Fruit fly (Drosophila melanogaster) whole organism, embryonic: ENCODE data around the gene Cand1.

Source experiments
- CG10366 ChIP-seq: fragments of 200-800 bp; sonication (Bioruptor generic); IDR thresholded peaks from 2 replicates; pipeline ENCODE4 v1.3.6; 2022; ENCODE audit warnings: missing biosample characterization, missing genetic modification characterization
- CG1233 ChIP-seq: fragments of 200-800 bp; sonication (Bioruptor generic); optimal IDR thresholded peaks from 4 replicates; lab custom pipeline; 2018; ENCODE audit warnings: missing biosample characterization, mild to moderate bottlenecking, missing genetic modification characterization
- CG13624 ChIP-seq: fragments of 200-800 bp; sonication (Bioruptor generic); optimal IDR thresholded peaks from 2 replicates; lab custom pipeline; 2016; ENCODE audit warnings: missing biosample characterization, missing genetic modification characterization
- CG13775 ChIP-seq: fragments of 200-800 bp; sonication (Bioruptor generic); optimal IDR thresholded peaks from 3 replicates; lab custom pipeline; 2017; ENCODE audit warnings: missing biosample characterization, mild to moderate bottlenecking, missing genetic modification characterization
- CG15514 ChIP-seq: fragments of 200-800 bp; sonication (Bioruptor generic); optimal IDR thresholded peaks from 3 replicates; lab custom pipeline; 2017; ENCODE audit warnings: missing biosample characterization, missing genetic modification characterization, mild to moderate bottlenecking, moderate library complexity, missing genetic modification reagents
- CG1603 ChIP-seq: fragments of 200-800 bp; sonication (Bioruptor generic); optimal IDR thresholded peaks from 2 replicates; lab custom pipeline; 2019; ENCODE audit warnings: missing biosample characterization, mild to moderate bottlenecking, missing genetic modification characterization, moderate library complexity
- CG17186 ChIP-seq: fragments of 200-800 bp; sonication (Bioruptor generic); optimal IDR thresholded peaks from 3 replicates; lab custom pipeline; 2017; ENCODE audit warnings: missing biosample characterization, missing genetic modification reagents, missing genetic modification characterization
- CG18599 ChIP-seq: fragments of 200-800 bp; sonication (Bioruptor generic); optimal IDR thresholded peaks from 3 replicates; lab custom pipeline; 2017; ENCODE audit warnings: missing biosample characterization, missing genetic modification characterization, mild to moderate bottlenecking, moderate library complexity, missing genetic modification reagents
- CG18764 ChIP-seq: fragments of 200-800 bp; sonication (Bioruptor generic); optimal IDR thresholded peaks from 3 replicates; lab custom pipeline; 2016; ENCODE audit warnings: missing biosample characterization, missing genetic modification characterization
- CG2875 ChIP-seq: fragments of 200-800 bp; sonication (Bioruptor generic); optimal IDR thresholded peaks from 2 replicates; lab custom pipeline; 2017; ENCODE audit warnings: missing biosample characterization, mild to moderate bottlenecking, missing genetic modification characterization, missing genetic modification reagents
- CG4360 ChIP-seq: fragments of 200-800 bp; sonication (Bioruptor generic); IDR thresholded peaks from 2 replicates; pipeline ENCODE4 v1.3.6; 2022; ENCODE audit warnings: missing biosample characterization, missing genetic modification characterization
- CG4854 ChIP-seq: fragments of 200-800 bp; sonication (Bioruptor generic); optimal IDR thresholded peaks from 2 replicates; lab custom pipeline; 2016; ENCODE audit warnings: missing biosample characterization, missing genetic modification characterization, inconsistent platforms
- CG6765 ChIP-seq: fragments of 200-800 bp; sonication (Bioruptor generic); optimal IDR thresholded peaks from 3 replicates; lab custom pipeline; 2017; ENCODE audit warnings: missing biosample characterization, mild to moderate bottlenecking, missing genetic modification characterization
- CG7372 ChIP-seq: fragments of 200-800 bp; sonication (Bioruptor generic); IDR thresholded peaks from 2 replicates; pipeline ENCODE4 v1.3.6; 2022; ENCODE audit warnings: missing biosample characterization, missing genetic modification characterization
- CG7745 ChIP-seq: fragments of 200-800 bp; sonication (Bioruptor generic); optimal IDR thresholded peaks from 2 replicates; lab custom pipeline; 2018; ENCODE audit warnings: missing biosample characterization, mild to moderate bottlenecking, missing genetic modification characterization, moderate library complexity
- CG7963 ChIP-seq: fragments of 200-800 bp; sonication (Bioruptor generic); IDR thresholded peaks from 3 replicates; pipeline ENCODE4 v1.3.6; 2022; ENCODE audit warnings: missing biosample characterization, missing genetic modification characterization; ENCODE audit not compliant: partially characterized antibody
- Camta ChIP-seq: fragments of 200-800 bp; sonication (Bioruptor generic); optimal IDR thresholded peaks from 2 replicates; lab custom pipeline; 2016; ENCODE audit warnings: missing biosample characterization, missing genetic modification characterization
- E2f2 ChIP-seq: fragments of 200-800 bp; sonication (Bioruptor generic); IDR thresholded peaks from 2 replicates; pipeline ENCODE4 v1.3.6; 2022; ENCODE audit warnings: missing biosample characterization, missing genetic modification characterization
- Eip74EF ChIP-seq, 2 experiments: fragments of 200-800 bp in 1 of 2; fragments of >200 bp in 1 of 2; sonication (Bioruptor generic) in 1 of 2; optimal IDR thresholded peaks; 2 replicates each; lab custom pipeline; 2017 to 2019; ENCODE audit warnings: missing biosample characterization in 2 of 2, missing genetic modification characterization in 2 of 2, mild to moderate bottlenecking in 1 of 2, moderate library complexity in 1 of 2
- Ets65A ChIP-seq: fragments of 200-800 bp; sonication (Bioruptor generic); peaks from one replicate; lab custom pipeline; 2016; ENCODE audit warnings: missing biosample characterization, missing genetic modification characterization
- Hsf ChIP-seq: fragments of 200-800 bp; sonication (Bioruptor generic); optimal IDR thresholded peaks from 3 replicates; lab custom pipeline; 2016; ENCODE audit warnings: missing biosample characterization, missing genetic modification characterization
- Jarid2 ChIP-seq: fragments of 200-800 bp; sonication (Bioruptor generic); optimal IDR thresholded peaks from 3 replicates; lab custom pipeline; 2017; ENCODE audit warnings: mild to moderate bottlenecking, missing biosample characterization, missing genetic modification reagents, missing genetic modification characterization
- Lhr ChIP-seq: fragments of 200-800 bp; sonication (Bioruptor generic); optimal IDR thresholded peaks from 3 replicates; lab custom pipeline; 2017; ENCODE audit warnings: mild to moderate bottlenecking, missing biosample characterization, missing genetic modification reagents, missing genetic modification characterization
- Max ChIP-seq: fragments of 200-800 bp; sonication (Bioruptor generic); optimal IDR thresholded peaks from 2 replicates; lab custom pipeline; 2016; ENCODE audit warnings: missing biosample characterization, mild to moderate bottlenecking, missing genetic modification characterization
- NC2α ChIP-seq: fragments of 200-800 bp; sonication (Bioruptor generic); optimal IDR thresholded peaks from 2 replicates; lab custom pipeline; 2016; ENCODE audit warnings: missing biosample characterization, missing genetic modification characterization
- Neu2 ChIP-seq: fragments of 200-800 bp; sonication (Bioruptor generic); optimal IDR thresholded peaks from 3 replicates; lab custom pipeline; 2016; ENCODE audit warnings: missing biosample characterization, missing genetic modification characterization, borderline replicate concordance
- Nf-YB ChIP-seq: fragments of 200-800 bp; sonication (Bioruptor generic); optimal IDR thresholded peaks from 3 replicates; lab custom pipeline; 2019; ENCODE audit warnings: missing biosample characterization, mild to moderate bottlenecking, missing genetic modification characterization, moderate library complexity
- Poxn ChIP-seq: fragments of 200-800 bp; sonication (Bioruptor generic); IDR thresholded peaks from 2 replicates; pipeline ENCODE4 v1.3.6; 2022; ENCODE audit warnings: missing biosample characterization, missing genetic modification characterization
- Rfx ChIP-seq: fragments of 200-800 bp; sonication (Bioruptor generic); IDR thresholded peaks from 2 replicates; pipeline ENCODE4 v1.3.6; 2022; ENCODE audit warnings: missing biosample characterization, missing genetic modification characterization
- Ssrp ChIP-seq: fragments of 200-800 bp; sonication (Bioruptor generic); optimal IDR thresholded peaks from 2 replicates; lab custom pipeline; 2018; ENCODE audit warnings: missing biosample characterization, mild to moderate bottlenecking, missing genetic modification characterization, moderate library complexity
- Vsx1 ChIP-seq: fragments of 200-800 bp; sonication (Bioruptor generic); optimal IDR thresholded peaks from 2 replicates; lab custom pipeline; 2017; ENCODE audit warnings: missing biosample characterization, mild to moderate bottlenecking, missing genetic modification characterization, missing genetic modification reagents
- Xrp1 ChIP-seq: fragments of 200-800 bp; sonication (Bioruptor generic); IDR thresholded peaks from 2 replicates; pipeline ENCODE4 v1.3.6; 2022; ENCODE audit warnings: missing biosample characterization, missing genetic modification characterization
- ac ChIP-seq: fragments of 200-800 bp; sonication (Bioruptor generic); optimal IDR thresholded peaks from 3 replicates; lab custom pipeline; 2017; ENCODE audit warnings: missing biosample characterization, mild to moderate bottlenecking, missing genetic modification characterization
- caup ChIP-seq: fragments of 200-800 bp; sonication (Bioruptor generic); optimal IDR thresholded peaks from 3 replicates; lab custom pipeline; 2017; ENCODE audit warnings: missing biosample characterization, mild to moderate bottlenecking, missing genetic modification characterization, moderate library complexity; ENCODE audit not compliant: severe bottlenecking
- chif ChIP-seq, 2 experiments: fragments of 200-800 bp; sonication (Bioruptor generic); optimal IDR thresholded peaks; 3 replicates each; lab custom pipeline; 2016; ENCODE audit warnings: missing biosample characterization in 2 of 2, missing genetic modification characterization in 2 of 2
- cwo ChIP-seq: fragments of 200-800 bp; sonication (Bioruptor generic); optimal IDR thresholded peaks from 3 replicates; lab custom pipeline; 2017; ENCODE audit warnings: missing biosample characterization, missing genetic modification characterization, mild to moderate bottlenecking, moderate library complexity, missing genetic modification reagents
- da ChIP-seq: fragments of 200-800 bp; sonication (Bioruptor generic); optimal IDR thresholded peaks from 2 replicates; lab custom pipeline; 2016; ENCODE audit warnings: missing biosample characterization, missing genetic modification characterization
- disco-r ChIP-seq: fragments of 200-800 bp; sonication (Bioruptor generic); optimal IDR thresholded peaks from 2 replicates; lab custom pipeline; 2016; ENCODE audit warnings: missing biosample characterization, missing genetic modification characterization
- esg ChIP-seq: fragments of 200-800 bp; sonication (Bioruptor generic); conservative IDR thresholded peaks from 2 replicates; pipeline ENCODE4 v1.3.6; 2022; ENCODE audit warnings: missing biosample characterization, missing genetic modification characterization
- ewg ChIP-seq: fragments of 200-800 bp; sonication (Bioruptor generic); optimal IDR thresholded peaks from 3 replicates; lab custom pipeline; 2017; ENCODE audit warnings: mild to moderate bottlenecking, missing biosample characterization, missing genetic modification reagents, missing genetic modification characterization
- her ChIP-seq: fragments of 200-800 bp; sonication (Bioruptor generic); optimal IDR thresholded peaks from 2 replicates; lab custom pipeline; 2016; ENCODE audit warnings: missing biosample characterization, missing genetic modification characterization
- jing ChIP-seq: fragments of 200-800 bp; sonication (Bioruptor generic); optimal IDR thresholded peaks from 2 replicates; lab custom pipeline; 2018; ENCODE audit warnings: missing biosample characterization, mild to moderate bottlenecking, missing genetic modification characterization
- oc ChIP-seq: fragments of 200-800 bp; sonication (Bioruptor generic); optimal IDR thresholded peaks from 2 replicates; lab custom pipeline; 2018; ENCODE audit warnings: missing biosample characterization, mild to moderate bottlenecking, missing genetic modification characterization, moderate library complexity
- org-1 ChIP-seq: fragments of 200-800 bp; sonication (Bioruptor generic); optimal IDR thresholded peaks from 2 replicates; lab custom pipeline; 2017; ENCODE audit warnings: missing biosample characterization, missing genetic modification characterization
- pzg ChIP-seq: fragments of 200-800 bp; sonication (Bioruptor generic); optimal IDR thresholded peaks from 3 replicates; lab custom pipeline; 2018; ENCODE audit warnings: missing biosample characterization, mild to moderate bottlenecking, missing genetic modification characterization, moderate library complexity
- shn ChIP-seq: fragments of 200-800 bp; sonication (Bioruptor generic); optimal IDR thresholded peaks from 3 replicates; lab custom pipeline; 2016; ENCODE audit warnings: missing biosample characterization, missing genetic modification characterization
- ssp ChIP-seq: fragments of 200-800 bp; sonication (Bioruptor generic); IDR thresholded peaks from 2 replicates; pipeline ENCODE4 v1.3.6; 2022; ENCODE audit warnings: missing biosample characterization, missing genetic modification characterization
- sug ChIP-seq: fragments of 200-800 bp; optimal IDR thresholded peaks from 2 replicates; lab custom pipeline; 2019; ENCODE audit warnings: missing biosample characterization, mild to moderate bottlenecking, missing genetic modification characterization, moderate library complexity
- tin ChIP-seq: fragments of 200-800 bp; sonication (Bioruptor generic); optimal IDR thresholded peaks from 3 replicates; lab custom pipeline; 2016; ENCODE audit warnings: missing biosample characterization, missing genetic modification characterization
- usp ChIP-seq: fragments of >200 bp; optimal IDR thresholded peaks from 2 replicates; lab custom pipeline; 2017; ENCODE audit warnings: missing biosample characterization, missing genetic modification characterization

Cand1 gene

dm6 chr2L:10344029-10344606 lies 18.4 kb downstream of the Cand1 start, which contains the start of gene Frmd5 (continued):
- TF ChIP-seq oc (tag; lab: Kevin White, UChicago) (no peak), Camta (no peak), jing (GFP tag; lab: Kevin White, UChicago) (no peak), da (GFP tag; lab: Kevin White, UChicago) (no peak), Ssrp (tag; lab: Kevin White, UChicago) (no peak), ac (GFP tag; lab: Kevin White, UChicago) (no peak), disco-r (no peak), org-1 (GFP tag; lab: Kevin White, UChicago) (no peak), E2f2 (GFP tag; lab: Robert Waterston, UW) (no peak), cwo (GFP tag; lab: Kevin White, UChicago) (no peak), CG13775 (GFP tag; lab: Kevin White, UChicago) (no peak), Lhr (no peak), NC2α (GFP tag; lab: Kevin White, UChicago) (no peak), Jarid2 (no peak), Ets65A (GFP tag; lab: Kevin White, UChicago) (no peak), CG6765 (GFP tag; lab: Kevin White, UChicago) (no peak), CG1603 (tag; lab: Kevin White, UChicago) (peak; percentile 5), Vsx1 (GFP tag; lab: Kevin White, UChicago) (no peak), sug (tag; lab: Kevin White, UChicago) (no peak), CG7372 (GFP tag; lab: Robert Waterston, UW) (no peak), ewg (GFP tag; lab: Kevin White, UChicago) (no peak), Poxn (GFP tag; lab: Robert Waterston, UW) (no peak), CG7963 (GFP tag; lab: Robert Waterston, UW) (no peak; the same call in 2 of the 3 replicates), tin (GFP tag; lab: Kevin White, UChicago) (no peak), CG4854 (GFP tag; lab: Kevin White, UChicago) (no peak), CG10366 (no peak), Rfx (GFP tag; lab: Robert Waterston, UW) (no peak), CG7745 (tag; lab: Kevin White, UChicago) (no peak), CG15514 (GFP tag; lab: Kevin White, UChicago) (peak; percentile 74), Nf-YB (GFP tag; lab: Kevin White, UChicago) (no peak), Max (no peak), Eip74EF (GFP tag; optimal IDR thresholded peaks at IDR 0.05; lab: Kevin White, UChicago) (no peak), CG1233 (GFP tag; lab: Kevin White, UChicago) (no peak), Xrp1 (GFP tag; lab: Robert Waterston, UW) (no peak), shn (GFP tag; lab: Kevin White, UChicago) (no peak), CG13624 (GFP tag; lab: Kevin White, UChicago) (no peak), CG18764 (GFP tag; lab: Kevin White, UChicago) (no peak), ssp (GFP tag; lab: Robert Waterston, UW) (no peak), caup (GFP tag; lab: Kevin White, UChicago) (no peak), CG17186 (GFP tag; lab: Kevin White, UChicago) (no peak), pzg (GFP tag; lab: Kevin White, UChicago) (peak; percentile 22), CG18599 (GFP tag; lab: Kevin White, UChicago) (no peak), chif (GFP tag; optimal IDR thresholded peaks at IDR 0.05; lab: Kevin White, UChicago) (no peak), CG4360 (GFP tag; lab: Robert Waterston, UW) (no peak), Hsf (GFP tag; lab: Kevin White, UChicago) (no peak), CG2875 (GFP tag; lab: Kevin White, UChicago) (no peak), her (GFP tag; lab: Kevin White, UChicago) (no peak), Neu2 (GFP tag; lab: Kevin White, UChicago) (peak; percentile 62), esg (GFP tag; lab: Robert Waterston, UW) (no peak), usp (no peak)
